Worm (Caenorhabditis elegans) whole organism, young adult: ENCODE results near the gene mig-10.

ENCODE experiments used
- F39B2.1 ChIP-seq: fragments of 200-800 bp; sonication (Bioruptor generic); IDR thresholded peaks from 2 replicates; pipeline ENCODE4 v1.3.6; 2022; ENCODE audit warnings: missing genetic modification reagents, missing genetic modification characterization, missing compliant biosample characterization
- F49E8.2 ChIP-seq: sonication (generic microtip); optimal IDR thresholded peaks from 3 replicates; lab custom pipeline; 2017; ENCODE audit warnings: missing genetic modification characterization, mild to moderate bottlenecking, missing compliant biosample characterization, antibody characterized with exemption, moderate library complexity; ENCODE audit not compliant: insufficient read depth
- ama-1 ChIP-seq, 3 experiments: fragments of 150-350 bp in 1 of 3; sonication (generic microtip) in 2 of 3; optimal IDR thresholded peaks; 2 replicates each; lab custom pipeline; 2014 to 2018; ENCODE audit warnings: missing biosample characterization in 2 of 3, missing genetic modification characterization in 2 of 3, missing genetic modification reagents in 2 of 3
- ceh-91 ChIP-seq: fragments of 200-800 bp; sonication (Bioruptor generic); IDR thresholded peaks from 2 replicates; pipeline ENCODE4 v1.3.6; 2022; ENCODE audit warnings: missing genetic modification reagents, missing genetic modification characterization, missing compliant biosample characterization
- snpc-4 ChIP-seq, 5 experiments: fragments of 150-350 bp in 1 of 5; sonication (generic microtip) in 4 of 5; optimal IDR thresholded peaks; 2 replicates each; lab custom pipeline; 2014 to 2018; ENCODE audit warnings: missing genetic modification characterization in 5 of 5, missing biosample characterization in 3 of 5, antibody characterized with exemption in 2 of 5, mild to moderate bottlenecking in 2 of 5, missing compliant biosample characterization in 2 of 5, missing genotype in 2 of 5, moderate library complexity in 2 of 5, missing genetic modification reagents in 1 of 5

DNA sequence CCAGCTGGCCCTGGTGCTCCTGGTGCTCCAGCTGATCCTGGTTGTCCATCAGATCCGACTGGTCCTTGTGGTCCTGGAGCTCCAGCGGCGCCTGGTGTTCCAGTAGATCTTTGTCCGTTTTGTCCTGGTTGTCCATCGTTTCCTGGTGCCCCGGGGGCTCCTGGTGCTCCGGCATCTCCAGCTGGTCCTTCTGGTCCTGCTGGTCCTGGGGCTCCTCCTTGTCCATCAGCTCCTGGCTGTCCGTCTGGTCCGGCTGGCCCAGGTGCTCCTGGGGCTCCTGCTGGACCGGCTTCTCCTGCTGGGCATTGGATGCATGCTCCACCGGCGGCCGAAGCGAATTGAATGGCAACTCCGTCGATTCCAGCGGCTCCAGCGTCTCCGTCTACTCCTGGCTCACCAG, 16.3 kb upstream of the mig-10 start:
- TF ChIP-seq ceh-91: no peak
- TF ChIP-seq snpc-4 (GFP tag; optimal IDR thresholded peaks at IDR 0.05; lab: Kevin White, UChicago): no peak
- TF ChIP-seq snpc-4 (tag; optimal IDR thresholded peaks at IDR 0.05; lab: Kevin White, UChicago): no peak
- TF ChIP-seq F49E8.2 (tag; lab: Kevin White, UChicago): no peak
- TF ChIP-seq ama-1 (optimal IDR thresholded peaks at IDR 0.05; lab: Kevin White, UChicago): no peak
- TF ChIP-seq ama-1 (GFP tag; optimal IDR thresholded peaks at IDR 0.05; lab: Kevin White, UChicago): no peak
- no peak for TF ChIP-seq F39B2.1
